Worm (Caenorhabditis elegans): ENCODE results near the gene ZK666.8.

DNA sequence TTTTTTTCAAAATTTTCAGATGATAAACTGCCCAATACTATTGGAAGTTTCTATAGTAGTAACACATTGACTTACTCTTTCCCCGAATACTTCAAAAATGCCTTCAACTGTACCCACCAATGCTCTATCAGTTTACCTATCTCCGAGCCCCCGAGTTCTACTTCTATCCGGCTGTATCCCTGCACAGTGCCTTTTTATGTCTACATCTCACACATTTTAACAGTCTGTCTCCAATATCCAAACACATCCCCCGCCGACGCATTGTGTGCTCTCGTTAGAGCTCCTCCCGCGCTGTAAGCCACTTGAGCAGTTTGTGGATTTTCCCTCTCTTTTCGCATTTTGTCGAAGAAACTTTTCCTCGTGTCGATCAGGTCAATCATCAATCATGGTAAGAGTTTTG lies 26.4 kb downstream of the ZK666.8 start, which contains the start of gene tnc-2:
- TF ChIP-seq him-1 (tag; optimal IDR thresholded peaks at IDR 0.05): no peak
- TF ChIP-seq dao-5 (tag; optimal IDR thresholded peaks at IDR 0.05): no peak
- TF ChIP-seq W03F9.2 (tag; optimal IDR thresholded peaks at IDR 0.05): no peak

Data from whole organism, L4/young adult.